Fruit fly (Drosophila melanogaster) Kc167 (cell line): Measurements from ENCODE around the gene OS9.

Experiments used
- Myc ChIP-seq: fragments of >200 bp; optimal IDR thresholded peaks from 2 replicates; lab custom pipeline; 2017; ENCODE audit warnings: missing external identifiers
- Sin3A ChIP-seq: fragments of >200 bp; optimal IDR thresholded peaks from 2 replicates; lab custom pipeline; 2018; ENCODE audit warnings: missing external identifiers
- h ChIP-seq: fragments of >200 bp; optimal IDR thresholded peaks from 3 replicates; lab custom pipeline; 2018; ENCODE audit warnings: missing external identifiers
- insv ChIP-seq: fragments of >200 bp; optimal IDR thresholded peaks from 3 replicates; lab custom pipeline; 2018; ENCODE audit warnings: missing external identifiers
- psq ChIP-seq: fragments of >200 bp; optimal IDR thresholded peaks from 2 replicates; lab custom pipeline; 2017; ENCODE audit warnings: missing external identifiers
- ttk ChIP-seq: sonication (Bioruptor generic); optimal IDR thresholded peaks from 2 replicates; lab custom pipeline; 2017; ENCODE audit warnings: missing external identifiers

dm6 chr2L:20002086-20002485, 35.8 kb upstream of the OS9 start:
- TF ChIP-seq Myc (lab: Kevin White, UChicago) (no peak), insv (lab: Kevin White, UChicago) (no peak), psq (lab: Kevin White, UChicago) (no peak), ttk (lab: Kevin White, UChicago) (no peak), h (lab: Kevin White, UChicago) (no peak), Sin3A (lab: Kevin White, UChicago) (no peak)
